Worm (Caenorhabditis elegans) whole organism, L1 larva: ENCODE data around the gene ctsa-1.1.

Experiments
- alr-1 ChIP-seq: fragments of 200-800 bp; sonication (Bioruptor generic); optimal IDR thresholded peaks from 2 replicates; lab custom pipeline; 2018; ENCODE audit warnings: borderline replicate concordance, mild to moderate bottlenecking, missing genetic modification characterization, missing compliant biosample characterization
- lsy-2 ChIP-seq, 2 experiments: fragments of 150-350 bp; optimal IDR thresholded peaks; 2 replicates each; lab custom pipeline; 2014; ENCODE audit warnings: missing biosample characterization in 2 of 2, missing genetic modification characterization in 2 of 2
- nhr-20 ChIP-seq: sonication (generic microtip); optimal IDR thresholded peaks from 2 replicates; lab custom pipeline; 2016; ENCODE audit warnings: mild to moderate bottlenecking, missing genetic modification characterization, missing compliant biosample characterization
- nhr-28 ChIP-seq: fragments of 150-350 bp; optimal IDR thresholded peaks from 2 replicates; lab custom pipeline; 2014; ENCODE audit warnings: missing biosample characterization, missing genetic modification characterization
- nhr-90 ChIP-seq: sonication (generic microtip); optimal IDR thresholded peaks from 2 replicates; lab custom pipeline; 2016; ENCODE audit warnings: mild to moderate bottlenecking, missing genetic modification characterization, missing compliant biosample characterization; ENCODE audit not compliant: poor library complexity
- unc-62 ChIP-seq: fragments of 150-350 bp; optimal IDR thresholded peaks from 2 replicates; lab custom pipeline; 2014; ENCODE audit warnings: missing biosample characterization, missing genetic modification reagents, missing genetic modification characterization
- zip-4 ChIP-seq: fragments of 200-800 bp; sonication (Bioruptor generic); optimal IDR thresholded peaks from 2 replicates; lab custom pipeline; 2018; ENCODE audit warnings: mild to moderate bottlenecking, missing genetic modification characterization, moderate library complexity, missing compliant biosample characterization

DNA sequence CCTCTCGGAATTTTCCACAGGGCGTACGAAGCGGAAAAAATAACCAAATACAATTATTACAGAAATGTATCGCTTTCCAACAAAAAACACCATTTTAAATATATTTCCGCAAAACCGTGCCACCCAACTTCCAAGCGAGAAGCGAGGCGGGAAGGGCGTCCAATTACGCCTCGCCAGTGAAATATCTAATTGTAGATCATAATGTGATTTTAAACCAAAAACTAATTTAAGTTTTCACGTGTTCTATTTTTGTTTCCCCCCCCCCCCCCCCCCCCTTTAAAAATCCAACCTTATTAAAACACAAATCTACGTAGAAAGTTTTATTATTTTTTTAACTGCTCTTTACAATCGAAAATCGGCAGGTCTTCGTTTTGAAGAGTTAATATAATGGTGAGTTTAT, 48.0 kb upstream of the ctsa-1.1 start, which contains the start of gene F10G7.12:
- TF ChIP-seq nhr-20 (tag; lab: Kevin White, UChicago) (no peak), nhr-90 (tag; lab: Kevin White, UChicago) (no peak), nhr-28 (tag; lab: Kevin White, UChicago) (no peak), alr-1 (tag; lab: Kevin White, UChicago) (no peak), unc-62 (GFP tag; lab: Kevin White, UChicago) (no peak), lsy-2 (tag; optimal IDR thresholded peaks at IDR 0.05; lab: Kevin White, UChicago) (no peak), zip-4 (GFP tag; lab: Kevin White, UChicago) (no peak)
